Comparison of ENCODE assay signal across 5 fruit fly cellular contexts in the genomic region with DNA sequence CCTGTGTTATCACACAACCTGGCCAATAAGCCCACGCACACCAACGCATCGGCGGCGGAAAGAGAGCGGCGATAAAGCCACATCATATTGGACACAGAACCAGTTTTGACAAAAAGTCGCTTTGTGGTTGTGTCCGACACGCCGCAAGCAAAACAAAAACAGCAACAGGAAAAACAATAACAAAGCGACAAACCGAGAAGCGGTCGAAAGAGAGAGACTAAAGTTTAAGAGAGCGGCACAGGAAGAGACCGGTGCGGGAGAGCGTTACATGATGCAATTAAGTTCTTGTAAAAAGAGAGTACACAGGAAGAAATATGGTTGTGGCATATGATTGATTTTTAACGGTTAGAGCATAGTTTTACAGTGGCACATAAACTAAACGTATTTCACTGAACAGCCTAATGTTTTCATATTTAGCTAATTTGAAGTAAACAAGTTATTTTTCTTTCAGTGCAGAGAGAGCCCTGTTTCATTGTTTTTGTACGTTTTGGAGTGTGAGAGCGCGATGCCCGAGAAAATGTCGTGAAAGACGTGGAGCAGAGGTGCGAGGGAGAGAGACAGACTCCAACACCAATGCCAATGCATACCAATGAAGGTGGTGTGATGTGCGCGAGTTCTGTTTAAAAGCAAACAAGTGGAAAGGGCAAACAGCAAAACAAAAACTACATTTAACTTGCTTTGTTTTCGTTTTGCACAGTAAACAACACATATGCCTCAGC.
TF ChIP-seq lines count a peak whose summit lies in the region.

No protein-coding gene starts in this region.

TF ChIP-seq in whole organism, adult, 20 proteins besides CTCF, POLR2A, EP300 and RAD21 (continued from another document):
- peak; percentile 97 for TF ChIP-seq pad (GFP tag; optimal IDR thresholded peaks at IDR 0.05; lab: Kevin White, UChicago)
- peak; percentile 100 for TF ChIP-seq CG7045 (GFP tag; optimal IDR thresholded peaks at IDR 0.05; lab: Kevin White, UChicago)
- peak; percentile 97 for TF ChIP-seq cic (GFP tag; optimal IDR thresholded peaks at IDR 0.05; lab: Kevin White, UChicago)
- TF ChIP-seq cnc (optimal IDR thresholded peaks at IDR 0.05; lab: Kevin White, UChicago) = no peak
- peak; percentile 100 for TF ChIP-seq CG11617 (GFP tag; optimal IDR thresholded peaks at IDR 0.05; lab: Kevin White, UChicago)
TF ChIP-seq in whole organism, adult: peak in this region for 19.

TF ChIP-seq in whole organism, embryonic, 481 proteins besides CTCF, POLR2A, EP300 and RAD21 (continued from another document and continues in another):
- TF ChIP-seq cwo (GFP tag; optimal IDR thresholded peaks at IDR 0.05; lab: Kevin White, UChicago) (peak; percentile 99), Lhr (GFP tag; optimal IDR thresholded peaks at IDR 0.05; lab: Kevin White, UChicago) (peak; percentile 99), Ravus (GFP tag; IDR thresholded peaks at IDR 0.05; lab: Robert Waterston, UW) (no peak), lilli (GFP tag; optimal IDR thresholded peaks at IDR 0.05; lab: Kevin White, UChicago) (peak; percentile 100), gcm2 (GFP tag; optimal IDR thresholded peaks at IDR 0.05; lab: Kevin White, UChicago) (peak; percentile 100), NC2β (GFP tag; optimal IDR thresholded peaks at IDR 0.05; lab: Kevin White, UChicago) (peak; percentile 100), B-H2 (GFP tag; optimal IDR thresholded peaks at IDR 0.05; lab: Kevin White, UChicago) (peak; percentile 100), mam (GFP tag; optimal IDR thresholded peaks at IDR 0.05; lab: Kevin White, UChicago) (peak; percentile 100), CG10147 (GFP tag; optimal IDR thresholded peaks at IDR 0.05; lab: Kevin White, UChicago) (peak; percentile 100), aop (GFP tag; IDR thresholded peaks at IDR 0.05; lab: Robert Waterston, UW) (no peak), CG6689 (GFP tag; IDR thresholded peaks at IDR 0.05; lab: Robert Waterston, UW) (no peak), inv (GFP tag; IDR thresholded peaks at IDR 0.05; lab: Robert Waterston, UW; ENCODE audit: partially characterized antibody) (no peak), CG18011 (GFP tag; optimal IDR thresholded peaks at IDR 0.05; lab: Kevin White, UChicago) (peak; percentile 94), Aef1 (GFP tag; IDR thresholded peaks at IDR 0.05; lab: Robert Waterston, UW) (no peak), hkb (optimal IDR thresholded peaks at IDR 0.05; lab: Kevin White, UChicago) (no peak), hkb (GFP tag; IDR thresholded peaks at IDR 0.05; lab: Robert Waterston, UW) (no peak), gt (GFP tag; IDR thresholded peaks at IDR 0.05; lab: Robert Waterston, UW) (no peak), CG7271 (tag; optimal IDR thresholded peaks at IDR 0.05; lab: Kevin White, UChicago) (peak; percentile 99), CG10274 (GFP tag; optimal IDR thresholded peaks at IDR 0.05; lab: Kevin White, UChicago) (peak; percentile 97), CG12236 (GFP tag; optimal IDR thresholded peaks at IDR 0.05; lab: Kevin White, UChicago) (peak; percentile 100), bowl (GFP tag; IDR thresholded peaks at IDR 0.05; lab: Robert Waterston, UW) (no peak), CG13624 (GFP tag; optimal IDR thresholded peaks at IDR 0.05; lab: Kevin White, UChicago) (peak; percentile 100), CG3995 (GFP tag; optimal IDR thresholded peaks at IDR 0.05; lab: Kevin White, UChicago) (peak; percentile 90), run (tag; optimal IDR thresholded peaks at IDR 0.05; lab: Kevin White, UChicago) (peak; percentile 99), Mes4 (GFP tag; optimal IDR thresholded peaks at IDR 0.05; lab: Kevin White, UChicago) (peak; percentile 100), CG4328 (GFP tag; optimal IDR thresholded peaks at IDR 0.05; lab: Kevin White, UChicago) (peak; percentile 100), maf-S (GFP tag; optimal IDR thresholded peaks at IDR 0.05; lab: Kevin White, UChicago) (peak; percentile 100), Med (GFP tag; lab: Kevin White, UChicago) (peak; percentile 100), pb (GFP tag; optimal IDR thresholded peaks at IDR 0.05; lab: Kevin White, UChicago) (peak; percentile 100), CG8388 (GFP tag; optimal IDR thresholded peaks at IDR 0.05; lab: Kevin White, UChicago) (peak; percentile 100)

TF ChIP-seq in whole organism, prepupa, 60 proteins besides CTCF, POLR2A, EP300 and RAD21 (continued from another document and continues in another):
- TF ChIP-seq Eip75B (GFP tag; optimal IDR thresholded peaks at IDR 0.05; lab: Kevin White, UChicago) = peak; percentile 100
- peak; percentile 99 for TF ChIP-seq achi (GFP tag; optimal IDR thresholded peaks at IDR 0.05; lab: Kevin White, UChicago)
- TF ChIP-seq fd85E (GFP tag; optimal IDR thresholded peaks at IDR 0.05; lab: Kevin White, UChicago) = peak; percentile 99
- peak; percentile 99 for TF ChIP-seq Hr38 (GFP tag; optimal IDR thresholded peaks at IDR 0.05; lab: Kevin White, UChicago)
- TF ChIP-seq Lpt (GFP tag; optimal IDR thresholded peaks at IDR 0.05; lab: Kevin White, UChicago) = peak; percentile 100
- TF ChIP-seq cyc (GFP tag; optimal IDR thresholded peaks at IDR 0.05; lab: Kevin White, UChicago) = peak; percentile 100
- TF ChIP-seq Hr39 (GFP tag; optimal IDR thresholded peaks at IDR 0.05; lab: Kevin White, UChicago) = peak; percentile 100
- TF ChIP-seq vri (GFP tag; optimal IDR thresholded peaks at IDR 0.05; lab: Kevin White, UChicago) = peak; percentile 100
- peak; percentile 100 for TF ChIP-seq svp (GFP tag; lab: Kevin White, UChicago)
- TF ChIP-seq CG10631 (GFP tag; optimal IDR thresholded peaks at IDR 0.05; lab: Kevin White, UChicago) = peak; percentile 100
- TF ChIP-seq acj6 (GFP tag; optimal IDR thresholded peaks at IDR 0.05; lab: Kevin White, UChicago) = peak; percentile 100
- peak; percentile 100 for TF ChIP-seq Sox102F (GFP tag; optimal IDR thresholded peaks at IDR 0.05; lab: Kevin White, UChicago)
- TF ChIP-seq Gug (GFP tag; IDR thresholded peaks at IDR 0.05; lab: Robert Waterston, UW) = no peak
- peak; percentile 100 for TF ChIP-seq CG3032 (tag; optimal IDR thresholded peaks at IDR 0.05; lab: Kevin White, UChicago)
- TF ChIP-seq Hr4 (GFP tag; optimal IDR thresholded peaks at IDR 0.05; lab: Kevin White, UChicago) = peak; percentile 100
- TF ChIP-seq CG11762 (GFP tag; optimal IDR thresholded peaks at IDR 0.05; lab: Kevin White, UChicago; ENCODE audit: insufficient read depth) = peak; percentile 100
- TF ChIP-seq Eip78C (GFP tag; lab: Kevin White, UChicago) = peak; percentile 100
- TF ChIP-seq CG6276 (GFP tag; optimal IDR thresholded peaks at IDR 0.05; lab: Kevin White, UChicago) = peak; percentile 100
- TF ChIP-seq CG6808 (GFP tag; optimal IDR thresholded peaks at IDR 0.05; lab: Kevin White, UChicago) = peak; percentile 99
- TF ChIP-seq CG11294 (GFP tag; IDR thresholded peaks at IDR 0.05; lab: Robert Waterston, UW) = no peak
- peak; percentile 100 for TF ChIP-seq Sox14 (GFP tag; optimal IDR thresholded peaks at IDR 0.05; lab: Kevin White, UChicago)
- TF ChIP-seq CG16779 (tag; optimal IDR thresholded peaks at IDR 0.05; lab: Kevin White, UChicago) = peak; percentile 99
- TF ChIP-seq dac (GFP tag; optimal IDR thresholded peaks at IDR 0.05; lab: Kevin White, UChicago) = peak; percentile 100
- TF ChIP-seq fd59A (GFP tag; optimal IDR thresholded peaks at IDR 0.05; lab: Kevin White, UChicago) = peak; percentile 100
- peak; percentile 100 for TF ChIP-seq topi (GFP tag; optimal IDR thresholded peaks at IDR 0.05; lab: Kevin White, UChicago)
- no peak for TF ChIP-seq CG15336 (GFP tag; IDR thresholded peaks at IDR 0.05; lab: Robert Waterston, UW)
- no peak for TF ChIP-seq eg (GFP tag; IDR thresholded peaks at IDR 0.05; lab: Robert Waterston, UW)
- peak; percentile 100 for TF ChIP-seq Smox (GFP tag; optimal IDR thresholded peaks at IDR 0.05; lab: Kevin White, UChicago)
- TF ChIP-seq CG1621 (tag; optimal IDR thresholded peaks at IDR 0.05; lab: Kevin White, UChicago) = peak; percentile 100
- peak; percentile 100 for TF ChIP-seq CG8319 (GFP tag; optimal IDR thresholded peaks at IDR 0.05; lab: Kevin White, UChicago)
- TF ChIP-seq CG8632 (GFP tag; optimal IDR thresholded peaks at IDR 0.05; lab: Kevin White, UChicago) = peak; percentile 100

TF ChIP-seq in whole organism, pupa, 21 proteins besides CTCF, POLR2A, EP300 and RAD21 (continued from another document):
- peak; percentile 100 for TF ChIP-seq CG8159 (tag; optimal IDR thresholded peaks at IDR 0.05; lab: Kevin White, UChicago)
- no peak for TF ChIP-seq CG10348 (GFP tag; IDR thresholded peaks at IDR 0.05; lab: Robert Waterston, UW)
- peak; percentile 100 for TF ChIP-seq Pif1A (GFP tag; optimal IDR thresholded peaks at IDR 0.05; lab: Kevin White, UChicago)

TF ChIP-seq in whole organism, wandering third instar larva, 38 proteins besides CTCF, POLR2A, EP300 and RAD21 (continued from another document):
- TF ChIP-seq Hnf4 (GFP tag; optimal IDR thresholded peaks at IDR 0.05; lab: Kevin White, UChicago) (peak; percentile 100), Vsx2 (GFP tag; optimal IDR thresholded peaks at IDR 0.05; lab: Kevin White, UChicago; ENCODE audit: partially characterized antibody) (peak; percentile 28), sv (GFP tag; optimal IDR thresholded peaks at IDR 0.05; lab: Kevin White, UChicago) (peak; percentile 100), usp (GFP tag; optimal IDR thresholded peaks at IDR 0.05; lab: Kevin White, UChicago) (no peak), psq (GFP tag; optimal IDR thresholded peaks at IDR 0.05; lab: Kevin White, UChicago) (peak; percentile 100), OdsH (GFP tag; optimal IDR thresholded peaks at IDR 0.05; lab: Kevin White, UChicago) (peak; percentile 100), woc (GFP tag; optimal IDR thresholded peaks at IDR 0.05; lab: Kevin White, UChicago) (peak; percentile 100), fru (GFP tag; optimal IDR thresholded peaks at IDR 0.05; lab: Kevin White, UChicago) (peak; percentile 100), CG9705 (GFP tag; optimal IDR thresholded peaks at IDR 0.05; lab: Kevin White, UChicago) (peak; percentile 100), CG32264 (GFP tag; optimal IDR thresholded peaks at IDR 0.05; lab: Kevin White, UChicago) (peak; percentile 100), HLH106 (tag; optimal IDR thresholded peaks at IDR 0.05; lab: Kevin White, UChicago) (peak; percentile 100), Rel (GFP tag; optimal IDR thresholded peaks at IDR 0.05; lab: Kevin White, UChicago) (peak; percentile 99), Rel (tag; optimal IDR thresholded peaks at IDR 0.05; lab: Kevin White, UChicago) (peak; percentile 96), Hr83 (GFP tag; optimal IDR thresholded peaks at IDR 0.05; lab: Kevin White, UChicago; ENCODE audit: poor library complexity, severe bottlenecking) (peak; percentile 99), h (GFP tag; optimal IDR thresholded peaks at IDR 0.05; lab: Kevin White, UChicago) (peak; percentile 100), brk (GFP tag; optimal IDR thresholded peaks at IDR 0.05; lab: Kevin White, UChicago) (peak; percentile 99), Sp1 (GFP tag; optimal IDR thresholded peaks at IDR 0.05; lab: Kevin White, UChicago) (peak; percentile 100), br (GFP tag; optimal IDR thresholded peaks at IDR 0.05; lab: Kevin White, UChicago) (peak; percentile 100), Myc (optimal IDR thresholded peaks at IDR 0.05; lab: Kevin White, UChicago) (no peak), dmrt93B (GFP tag; optimal IDR thresholded peaks at IDR 0.05; lab: Kevin White, UChicago) (peak; percentile 99), lola (GFP tag; optimal IDR thresholded peaks at IDR 0.05; lab: Kevin White, UChicago) (no peak)
